Worm (Caenorhabditis elegans): Measurements from ENCODE around the gene ZC395.4.

Gene ZC395.4

DNA sequence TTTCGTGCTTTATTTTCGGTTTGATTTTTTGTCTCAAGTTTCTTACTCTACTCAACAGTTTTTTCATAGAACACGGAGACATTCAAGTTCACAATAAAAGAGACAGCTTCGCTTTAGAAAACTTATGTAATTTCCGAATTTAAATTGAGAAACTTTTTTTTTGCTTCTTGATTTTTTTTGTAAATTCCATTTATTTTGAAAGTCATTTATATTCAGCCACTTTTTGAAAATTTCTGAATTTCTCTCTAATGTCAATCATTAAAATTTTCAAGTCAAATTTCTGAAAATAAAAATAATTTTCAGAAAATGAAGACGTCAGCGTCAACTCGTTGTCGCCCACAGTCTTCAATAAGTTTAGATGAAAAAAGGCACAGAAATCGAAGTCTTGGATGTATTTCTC, 18.0 kb downstream of the ZC395.4 start, which contains the start of gene T15B12.1:
Gene T15B12.1, plus strand, starts transcription at position 301 of the 400 bp plus-strand sequence.
- TF ChIP-seq atf-7 (tag; optimal IDR thresholded peaks at IDR 0.05): no peak
- no peak for TF ChIP-seq chd-7 (tag; optimal IDR thresholded peaks at IDR 0.05)
- TF ChIP-seq nhr-80 (tag; optimal IDR thresholded peaks at IDR 0.05): no peak
- TF ChIP-seq athp-1 (tag; optimal IDR thresholded peaks at IDR 0.05): no peak
- TF ChIP-seq lin-40 (tag; optimal IDR thresholded peaks at IDR 0.05): no peak
- no peak for TF ChIP-seq F57A8.1 (GFP tag; optimal IDR thresholded peaks at IDR 0.05)
- no peak for TF ChIP-seq ccch-3 (GFP tag; optimal IDR thresholded peaks at IDR 0.05)
- TF ChIP-seq nfyb-1 (GFP tag; IDR thresholded peaks at IDR 0.05): no peak
- no peak for TF ChIP-seq F55B11.4 (tag; optimal IDR thresholded peaks at IDR 0.05; ENCODE audit: borderline replicate concordance, insufficient read depth)
- no peak for TF ChIP-seq egrh-3 (GFP tag; IDR thresholded peaks at IDR 0.05)
- TF ChIP-seq ceh-91 (GFP tag; IDR thresholded peaks at IDR 0.05): no peak
- no peak for TF ChIP-seq T07F8.4 (tag; optimal IDR thresholded peaks at IDR 0.05)
- no peak for TF ChIP-seq nfya-2 (GFP tag; IDR thresholded peaks at IDR 0.05)
- TF ChIP-seq ceh-100 (GFP tag; IDR thresholded peaks at IDR 0.05): no peak
- no peak for TF ChIP-seq ztf-25 (GFP tag; IDR thresholded peaks at IDR 0.05)
- no peak for TF ChIP-seq bed-1 (GFP tag; IDR thresholded peaks at IDR 0.05)
- TF ChIP-seq sptf-2 (GFP tag; optimal IDR thresholded peaks at IDR 0.05): no peak
- no peak for TF ChIP-seq aptf-2 (GFP tag; conservative IDR thresholded peaks at IDR 0.05)

DNA sequence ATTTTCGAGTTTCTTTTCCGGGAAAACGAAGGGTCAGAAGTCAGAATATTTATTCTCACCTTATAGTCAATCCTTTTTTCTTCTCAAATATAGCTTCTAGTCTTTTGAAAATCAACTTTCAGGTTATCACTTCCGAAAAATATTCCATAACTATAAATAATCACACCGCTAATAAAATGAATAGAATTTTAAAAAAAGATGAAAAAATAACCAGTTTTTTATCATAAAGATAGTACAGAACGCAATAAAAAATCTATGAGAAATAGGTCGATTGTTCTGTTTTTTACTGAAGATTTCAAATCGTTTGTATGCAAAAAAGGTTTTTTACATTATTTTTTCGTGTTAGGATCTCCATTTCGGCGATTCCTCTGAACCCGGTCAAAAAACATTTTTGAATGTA, 20.3 kb downstream of the ZC395.4 start:
- TF ChIP-seq Y56A3A.18 (GFP tag; IDR thresholded peaks at IDR 0.05): no peak
- no peak for TF ChIP-seq dpff-1 (tag; optimal IDR thresholded peaks at IDR 0.05)
- TF ChIP-seq ama-1 (optimal IDR thresholded peaks at IDR 0.05): no peak
- TF ChIP-seq ama-1 (GFP tag; optimal IDR thresholded peaks at IDR 0.05): no peak
- no peak for TF ChIP-seq him-1 (tag; optimal IDR thresholded peaks at IDR 0.05)
- no peak for TF ChIP-seq mcd-1 (GFP tag; IDR thresholded peaks at IDR 0.05)
- TF ChIP-seq ZK185.1 (tag; optimal IDR thresholded peaks at IDR 0.05; ENCODE audit: poor library complexity, severe bottlenecking): no peak
- TF ChIP-seq lag-1 (GFP tag; IDR thresholded peaks at IDR 0.05): no peak
- no peak for TF ChIP-seq attf-3 (GFP tag; conservative IDR thresholded peaks at IDR 0.05)
- TF ChIP-seq tbx-9 (tag; optimal IDR thresholded peaks at IDR 0.05; ENCODE audit: borderline replicate concordance): no peak
- TF ChIP-seq ceh-27 (GFP tag; optimal IDR thresholded peaks at IDR 0.05): no peak
- no peak for TF ChIP-seq hmg-1.2 (GFP tag; IDR thresholded peaks at IDR 0.05)
- TF ChIP-seq cebp-1 (GFP tag; IDR thresholded peaks at IDR 0.05): no peak
- TF ChIP-seq cebp-1 (tag; optimal IDR thresholded peaks at IDR 0.05): no peak

DNA sequence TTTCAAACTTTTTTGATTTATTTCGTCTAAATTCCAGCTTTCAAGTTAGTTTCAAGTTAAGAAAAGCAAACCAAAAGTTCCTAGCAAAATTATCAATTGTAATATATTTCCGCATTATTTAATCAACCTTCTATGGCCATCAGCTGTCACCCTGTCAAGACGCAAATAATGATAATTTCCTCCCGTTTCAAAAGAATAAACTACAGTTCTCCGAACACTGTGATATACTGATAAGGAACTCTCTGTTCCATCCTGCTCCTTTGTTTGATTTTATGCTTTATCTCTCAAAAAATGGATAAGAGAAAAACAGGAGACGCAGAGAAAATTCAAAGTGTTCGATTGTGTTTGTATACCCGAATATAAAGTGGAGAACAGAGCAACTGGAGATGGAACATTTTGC, 21.4 kb downstream of the ZC395.4 start:
- TF ChIP-seq T07F8.4 (tag; optimal IDR thresholded peaks at IDR 0.05) (no peak), nhr-80 (tag; optimal IDR thresholded peaks at IDR 0.05) (peak; percentile 76), hmg-1.2 (GFP tag; IDR thresholded peaks at IDR 0.05) (peak; percentile 22; the same call in 1 of the 2 replicates)

DNA sequence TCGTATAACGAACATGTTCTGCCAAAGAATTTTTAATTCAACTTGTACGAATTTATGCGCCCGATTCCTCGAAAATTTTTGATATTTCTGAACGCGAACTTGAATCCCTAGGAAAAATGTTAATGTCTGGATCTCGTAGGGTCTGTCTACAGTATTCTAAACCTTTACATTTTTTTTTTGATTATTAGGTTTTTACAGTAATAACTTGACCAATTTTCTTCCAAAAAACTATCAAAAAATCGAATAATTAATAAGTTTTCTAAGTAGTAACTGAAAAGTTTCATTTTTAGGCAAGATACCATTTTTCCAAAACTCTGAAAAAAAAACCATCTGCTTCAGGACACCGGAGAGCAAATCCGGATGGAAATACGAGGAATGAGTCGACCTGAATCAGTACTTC, 24.4 kb downstream of the ZC395.4 start:
- TF ChIP-seq F57C9.4 (tag; optimal IDR thresholded peaks at IDR 0.05) (no peak), ccch-3 (GFP tag; optimal IDR thresholded peaks at IDR 0.05) (no peak), hmg-20 (GFP tag; IDR thresholded peaks at IDR 0.05) (no peak), ztf-22 (GFP tag; optimal IDR thresholded peaks at IDR 0.05) (no peak), lir-1 (GFP tag; conservative IDR thresholded peaks at IDR 0.05) (no peak), zfh-2 (GFP tag; conservative IDR thresholded peaks at IDR 0.05) (no peak), T07F8.4 (tag; optimal IDR thresholded peaks at IDR 0.05) (no peak), mes-4 (tag; optimal IDR thresholded peaks at IDR 0.05) (no peak), ets-4 (GFP tag; optimal IDR thresholded peaks at IDR 0.05) (no peak), bed-1 (GFP tag; IDR thresholded peaks at IDR 0.05) (no peak), nfya-2 (GFP tag; IDR thresholded peaks at IDR 0.05) (no peak)
